Fruit fly (Drosophila melanogaster) Kc167 (cell line): ENCODE results near the gene B-H2.

Source experiments
- Sin3A ChIP-seq: fragments of >200 bp; optimal IDR thresholded peaks from 2 replicates; lab custom pipeline; 2018; ENCODE audit warnings: missing external identifiers
- h ChIP-seq: fragments of >200 bp; optimal IDR thresholded peaks from 3 replicates; lab custom pipeline; 2018; ENCODE audit warnings: missing external identifiers
- insv ChIP-seq: fragments of >200 bp; optimal IDR thresholded peaks from 3 replicates; lab custom pipeline; 2018; ENCODE audit warnings: missing external identifiers
- psq ChIP-seq: fragments of >200 bp; optimal IDR thresholded peaks from 2 replicates; lab custom pipeline; 2017; ENCODE audit warnings: missing external identifiers

DNA sequence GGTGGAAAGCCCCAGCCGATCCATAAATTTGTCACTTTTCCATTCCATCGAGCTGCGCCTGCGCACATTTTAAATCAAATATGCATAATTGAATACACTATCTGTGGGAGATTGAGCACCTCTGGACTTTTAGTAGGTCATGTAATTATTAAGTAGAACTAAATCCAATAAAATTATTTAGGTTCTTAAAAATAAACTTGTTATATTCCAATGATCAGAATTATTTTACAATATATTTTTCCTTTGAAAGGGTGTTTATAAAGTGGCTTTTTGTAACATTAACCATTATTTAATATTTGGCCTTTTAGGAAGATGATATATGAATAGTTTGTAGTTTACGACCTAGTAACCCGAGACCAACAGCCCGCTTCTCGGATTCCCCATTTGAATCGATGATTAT lies 19.7 kb downstream of the B-H2 start:
- TF ChIP-seq Sin3A (lab: Kevin White, UChicago) (no peak), h (lab: Kevin White, UChicago) (no peak), insv (lab: Kevin White, UChicago) (no peak), psq (no peak)
